Worm (Caenorhabditis elegans) whole organism, young adult: ENCODE data around the gene srbc-40.

Experiments
- F33H1.4 ChIP-seq: fragments of 200-800 bp; sonication (Bioruptor generic); IDR thresholded peaks from 2 replicates; pipeline ENCODE4 v1.3.6; 2022; ENCODE audit warnings: missing genetic modification reagents, missing genetic modification characterization, missing compliant biosample characterization
- F37B4.10 ChIP-seq: fragments of 200-800 bp; sonication (Bioruptor generic); IDR thresholded peaks from 2 replicates; pipeline ENCODE4 v1.3.6; 2022; ENCODE audit warnings: missing genetic modification characterization, missing compliant biosample characterization
- F49E8.2 ChIP-seq: sonication (generic microtip); optimal IDR thresholded peaks from 3 replicates; lab custom pipeline; 2017; ENCODE audit warnings: missing genetic modification characterization, mild to moderate bottlenecking, missing compliant biosample characterization, antibody characterized with exemption, moderate library complexity; ENCODE audit not compliant: insufficient read depth
- K12H6.12 ChIP-seq: fragments of 200-800 bp; sonication (Bioruptor generic); optimal IDR thresholded peaks from 2 replicates; lab custom pipeline; 2018; ENCODE audit warnings: mild to moderate bottlenecking, missing genetic modification characterization, missing compliant biosample characterization
- T26A5.8 ChIP-seq: sonication (generic microtip); optimal IDR thresholded peaks from 2 replicates; lab custom pipeline; 2016; ENCODE audit warnings: missing genetic modification characterization, missing compliant biosample characterization
- Y53G8AR.9 ChIP-seq: fragments of 200-800 bp; sonication (Bioruptor generic); conservative IDR thresholded peaks from 2 replicates; pipeline ENCODE4 v1.3.6; 2022; ENCODE audit warnings: missing genetic modification reagents, missing genetic modification characterization, missing compliant biosample characterization
- Y56A3A.18 ChIP-seq: fragments of 200-800 bp; sonication (Bioruptor generic); IDR thresholded peaks from 2 replicates; pipeline ENCODE4 v1.3.6; 2022; ENCODE audit warnings: missing genetic modification reagents, missing genetic modification characterization, missing compliant biosample characterization
- ZK185.1 ChIP-seq: sonication (generic microtip); optimal IDR thresholded peaks from 2 replicates; lab custom pipeline; 2016; ENCODE audit warnings: mild to moderate bottlenecking, missing genetic modification characterization, missing compliant biosample characterization; ENCODE audit not compliant: poor library complexity, severe bottlenecking
- ama-1 ChIP-seq, 3 experiments: fragments of 150-350 bp in 1 of 3; sonication (generic microtip) in 2 of 3; optimal IDR thresholded peaks; 2 replicates each; lab custom pipeline; 2014 to 2018; ENCODE audit warnings: missing biosample characterization in 2 of 3, missing genetic modification characterization in 2 of 3, missing genetic modification reagents in 2 of 3
- bed-2 ChIP-seq: fragments of 200-800 bp; sonication (Bioruptor generic); IDR thresholded peaks from 2 replicates; pipeline ENCODE4 v1.3.6; 2022; ENCODE audit warnings: missing genetic modification reagents, missing genetic modification characterization, missing compliant biosample characterization
- ceh-91 ChIP-seq: fragments of 200-800 bp; sonication (Bioruptor generic); IDR thresholded peaks from 2 replicates; pipeline ENCODE4 v1.3.6; 2022; ENCODE audit warnings: missing genetic modification reagents, missing genetic modification characterization, missing compliant biosample characterization
- dox-1 ChIP-seq: fragments of 200-800 bp; sonication (Bioruptor generic); IDR thresholded peaks from 2 replicates; pipeline ENCODE4 v1.3.6; 2022; ENCODE audit warnings: missing genetic modification reagents, missing genetic modification characterization, missing compliant biosample characterization
- efl-1 ChIP-seq: fragments of 150-350 bp; optimal IDR thresholded peaks from 2 replicates; lab custom pipeline; 2014; ENCODE audit warnings: missing biosample characterization, missing genetic modification reagents, missing genetic modification characterization
- gei-17 ChIP-seq: fragments of 200-800 bp; sonication (Bioruptor generic); optimal IDR thresholded peaks from 2 replicates; lab custom pipeline; 2018; ENCODE audit warnings: mild to moderate bottlenecking, missing genetic modification characterization, missing compliant biosample characterization
- lag-1 ChIP-seq: fragments of 200-800 bp; sonication (Bioruptor generic); IDR thresholded peaks from 2 replicates; pipeline ENCODE4 v1.3.6; 2022; ENCODE audit warnings: missing genetic modification reagents, missing genetic modification characterization, missing compliant biosample characterization
- let-526 ChIP-seq: fragments of 200-800 bp; sonication (Bioruptor generic); IDR thresholded peaks from 2 replicates; pipeline ENCODE4 v1.3.6; 2022; ENCODE audit warnings: missing genetic modification reagents, missing genetic modification characterization, missing compliant biosample characterization
- lin-26 ChIP-seq: fragments of 200-800 bp; sonication (Bioruptor generic); IDR thresholded peaks from 2 replicates; pipeline ENCODE4 v1.3.6; 2022; ENCODE audit warnings: missing genetic modification reagents, missing genetic modification characterization, missing compliant biosample characterization
- lin-40 ChIP-seq: sonication (generic microtip); optimal IDR thresholded peaks from 2 replicates; lab custom pipeline; 2016; ENCODE audit warnings: missing genetic modification characterization, mild to moderate bottlenecking, missing compliant biosample characterization, missing genotype, missing genetic modification reagents
- lsl-1 ChIP-seq: fragments of 200-800 bp; sonication (Bioruptor generic); optimal IDR thresholded peaks from 2 replicates; lab custom pipeline; 2018; ENCODE audit warnings: mild to moderate bottlenecking, missing genetic modification characterization, moderate library complexity, missing compliant biosample characterization
- lsy-27 ChIP-seq: sonication (generic microtip); optimal IDR thresholded peaks from 2 replicates; lab custom pipeline; 2017; ENCODE audit warnings: missing genetic modification characterization, mild to moderate bottlenecking, missing compliant biosample characterization, antibody characterized with exemption, missing genotype, borderline replicate concordance; ENCODE audit not compliant: insufficient read depth
- madf-10 ChIP-seq: sonication (generic microtip); optimal IDR thresholded peaks from 2 replicates; lab custom pipeline; 2016; ENCODE audit warnings: mild to moderate bottlenecking, missing genetic modification characterization, missing compliant biosample characterization
- mel-28 ChIP-seq: sonication (generic microtip); optimal IDR thresholded peaks from 2 replicates; lab custom pipeline; 2016; ENCODE audit warnings: borderline replicate concordance, mild to moderate bottlenecking, missing genetic modification characterization, missing compliant biosample characterization
- mes-4 ChIP-seq: sonication (generic microtip); optimal IDR thresholded peaks from 2 replicates; lab custom pipeline; 2016; ENCODE audit warnings: missing genotype, missing genetic modification characterization, missing compliant biosample characterization
- nfya-2 ChIP-seq: fragments of 200-800 bp; sonication (Bioruptor generic); IDR thresholded peaks from 2 replicates; pipeline ENCODE4 v1.3.6; 2022; ENCODE audit warnings: missing genetic modification reagents, missing genetic modification characterization, missing compliant biosample characterization
- nhr-120 ChIP-seq: fragments of 200-800 bp; sonication (Bioruptor generic); IDR thresholded peaks from 2 replicates; pipeline ENCODE4 v1.3.6; 2022; ENCODE audit warnings: missing genetic modification characterization, missing compliant biosample characterization
- pbrm-1 ChIP-seq: fragments of 200-800 bp; sonication (Bioruptor generic); IDR thresholded peaks from 2 replicates; pipeline ENCODE4 v1.3.6; 2022; ENCODE audit warnings: missing genetic modification reagents, missing genetic modification characterization, missing compliant biosample characterization
- pha-4 ChIP-seq: fragments of 150-350 bp; sonication (generic microtip); optimal IDR thresholded peaks from 2 replicates; lab custom pipeline; 2014; ENCODE audit warnings: missing biosample characterization, missing genetic modification reagents, missing genetic modification characterization
- rcor-1 ChIP-seq: fragments of 200-800 bp; sonication (Bioruptor generic); IDR thresholded peaks from 2 replicates; pipeline ENCODE4 v1.3.6; 2022; ENCODE audit warnings: missing genetic modification reagents, missing genetic modification characterization, missing compliant biosample characterization
- sea-2 ChIP-seq: fragments of 200-800 bp; sonication (Bioruptor generic); IDR thresholded peaks from 2 replicates; pipeline ENCODE4 v1.3.6; 2022; ENCODE audit warnings: missing genetic modification characterization, missing compliant biosample characterization
- snpc-1.3 ChIP-seq: sonication (generic microtip); optimal IDR thresholded peaks from 2 replicates; lab custom pipeline; 2017; ENCODE audit warnings: missing genetic modification characterization, mild to moderate bottlenecking, missing compliant biosample characterization, antibody characterized with exemption, moderate library complexity, missing genotype, missing genetic modification reagents; ENCODE audit not compliant: insufficient read depth
- snpc-3.4 ChIP-seq: sonication (generic microtip); optimal IDR thresholded peaks from 2 replicates; lab custom pipeline; 2017; ENCODE audit warnings: missing genetic modification characterization, mild to moderate bottlenecking, missing compliant biosample characterization, antibody characterized with exemption, moderate library complexity, missing genotype, missing genetic modification reagents
- snpc-4 ChIP-seq, 5 experiments: fragments of 150-350 bp in 1 of 5; sonication (generic microtip) in 4 of 5; optimal IDR thresholded peaks; 2 replicates each; lab custom pipeline; 2014 to 2018; ENCODE audit warnings: missing genetic modification characterization in 5 of 5, missing biosample characterization in 3 of 5, antibody characterized with exemption in 2 of 5, mild to moderate bottlenecking in 2 of 5, missing compliant biosample characterization in 2 of 5, missing genotype in 2 of 5, moderate library complexity in 2 of 5, missing genetic modification reagents in 1 of 5
- somi-1 ChIP-seq: fragments of 200-800 bp; sonication (Bioruptor generic); optimal IDR thresholded peaks from 2 replicates; lab custom pipeline; 2018; ENCODE audit warnings: mild to moderate bottlenecking, missing genetic modification characterization, missing compliant biosample characterization
- tbp1 ChIP-seq: fragments of 200-800 bp; sonication (Bioruptor generic); optimal IDR thresholded peaks from 2 replicates; lab custom pipeline; 2018; ENCODE audit warnings: mild to moderate bottlenecking, missing genetic modification characterization, missing compliant biosample characterization
- tbx-9 ChIP-seq: sonication (generic microtip); optimal IDR thresholded peaks from 2 replicates; lab custom pipeline; 2016; ENCODE audit warnings: borderline replicate concordance, missing genetic modification characterization, inconsistent platforms, missing compliant biosample characterization
- tlf-1 ChIP-seq: fragments of 200-800 bp; sonication (Bioruptor generic); optimal IDR thresholded peaks from 2 replicates; lab custom pipeline; 2018; ENCODE audit warnings: mild to moderate bottlenecking, missing genetic modification characterization, missing compliant biosample characterization
- xnd-1 ChIP-seq: sonication (generic microtip); optimal IDR thresholded peaks from 2 replicates; lab custom pipeline; 2016; ENCODE audit warnings: missing genotype, missing genetic modification reagents, missing genetic modification characterization, missing compliant biosample characterization
- zim-3 ChIP-seq: sonication (generic microtip); optimal IDR thresholded peaks from 2 replicates; lab custom pipeline; 2017; ENCODE audit warnings: mild to moderate bottlenecking, missing genetic modification characterization, moderate library complexity, missing compliant biosample characterization
- ztf-18 ChIP-seq: sonication (generic microtip); optimal IDR thresholded peaks from 2 replicates; lab custom pipeline; 2016; ENCODE audit warnings: missing genotype, mild to moderate bottlenecking, missing genetic modification characterization, missing compliant biosample characterization
- ztf-22 ChIP-seq: fragments of 200-800 bp; sonication (Bioruptor generic); optimal IDR thresholded peaks from 2 replicates; lab custom pipeline; 2018; ENCODE audit warnings: mild to moderate bottlenecking, missing genetic modification characterization, moderate library complexity, missing compliant biosample characterization
- ztf-28 ChIP-seq: fragments of 200-800 bp; sonication (Bioruptor generic); IDR thresholded peaks from 2 replicates; pipeline ENCODE4 v1.3.6; 2022; ENCODE audit warnings: missing genetic modification reagents, missing genetic modification characterization, missing compliant biosample characterization
- ztf-3 ChIP-seq: fragments of 200-800 bp; sonication (Bioruptor generic); optimal IDR thresholded peaks from 2 replicates; lab custom pipeline; 2018; ENCODE audit warnings: mild to moderate bottlenecking, missing genetic modification characterization, missing compliant biosample characterization
- ztf-6 ChIP-seq: fragments of 200-800 bp; sonication (Bioruptor generic); IDR thresholded peaks from 2 replicates; pipeline ENCODE4 v1.3.6; 2022; ENCODE audit warnings: missing genetic modification reagents, missing genetic modification characterization, missing compliant biosample characterization

srbc-40 gene

ce11 chrV:725807-726572, 6.4 kb upstream of the srbc-40 start (continued):
- TF ChIP-seq pha-4 (tag; lab: Kevin White, UChicago) (no peak), ztf-28 (GFP tag; lab: Robert Waterston, UW) (no peak), ztf-3 (GFP tag; lab: Kevin White, UChicago) (peak; percentile 15), F37B4.10 (GFP tag; lab: Robert Waterston, UW) (no peak), snpc-1.3 (tag; lab: Kevin White, UChicago) (no peak), ceh-91 (GFP tag; lab: Robert Waterston, UW) (no peak), K12H6.12 (tag; lab: Kevin White, UChicago) (no peak), bed-2 (GFP tag; lab: Robert Waterston, UW) (0 out of 2 replicates have a peak, but pooled peaks have one; percentile 6), pbrm-1 (GFP tag; lab: Robert Waterston, UW) (no peak), gei-17 (GFP tag; lab: Kevin White, UChicago) (no peak), tlf-1 (GFP tag; lab: Kevin White, UChicago) (no peak), tbx-9 (tag; lab: Kevin White, UChicago) (no peak), lin-40 (tag; lab: Kevin White, UChicago) (no peak), ztf-6 (GFP tag; lab: Robert Waterston, UW) (no peak), ama-1 (optimal IDR thresholded peaks at IDR 0.05; lab: Kevin White, UChicago) (peak; percentile 86), ama-1 (GFP tag; optimal IDR thresholded peaks at IDR 0.05; lab: Kevin White, UChicago) (no peak), nhr-120 (GFP tag; lab: Robert Waterston, UW) (peak; percentile 70; the same call in 1 of the 2 replicates), snpc-4 (GFP tag; optimal IDR thresholded peaks at IDR 0.05; lab: Kevin White, UChicago) (no peak), snpc-4 (tag; optimal IDR thresholded peaks at IDR 0.05; lab: Kevin White, UChicago) (no peak), madf-10 (tag; lab: Kevin White, UChicago) (no peak), lag-1 (GFP tag; lab: Robert Waterston, UW) (no peak), lin-26 (no peak; the same call in 1 of the 2 replicates), lsy-27 (tag; lab: Kevin White, UChicago) (no peak), mel-28 (no peak), sea-2 (GFP tag; lab: Robert Waterston, UW) (no peak), zim-3 (tag; lab: Kevin White, UChicago) (no peak), efl-1 (no peak)

ce11 chrV:724946-725806, 5.5 kb upstream of the srbc-40 start:
- TF ChIP-seq mel-28 (no peak), T26A5.8 (tag; lab: Kevin White, UChicago) (no peak), ZK185.1 (tag; lab: Kevin White, UChicago) (peak; percentile 67), F49E8.2 (tag; lab: Kevin White, UChicago) (no peak), tbp1 (no peak), ztf-18 (tag; lab: Kevin White, UChicago) (no peak), rcor-1 (no peak), xnd-1 (tag; lab: Kevin White, UChicago) (no peak), somi-1 (GFP tag; lab: Kevin White, UChicago) (peak; percentile 18), ztf-22 (no peak), F33H1.4 (GFP tag; lab: Robert Waterston, UW) (no peak), pbrm-1 (GFP tag; lab: Robert Waterston, UW) (no peak), nfya-2 (no peak), lsl-1 (no peak), ztf-28 (GFP tag; lab: Robert Waterston, UW) (no peak), Y53G8AR.9 (GFP tag; lab: Robert Waterston, UW) (peak; percentile 10), let-526 (no peak), snpc-3.4 (tag; lab: Kevin White, UChicago) (no peak), F37B4.10 (GFP tag; lab: Robert Waterston, UW) (no peak), Y56A3A.18 (GFP tag; lab: Robert Waterston, UW) (no peak), mes-4 (tag; lab: Kevin White, UChicago) (no peak), dox-1 (GFP tag; lab: Robert Waterston, UW) (no peak)
